Worm (Caenorhabditis elegans) whole organism, late embryonic: Measurements from ENCODE around the gene pptr-1.

ENCODE experiments used
- Y22D7AL.16 ChIP-seq: sonication (generic microtip); optimal IDR thresholded peaks from 2 replicates; lab custom pipeline; 2016; ENCODE audit warnings: missing genetic modification characterization, missing compliant biosample characterization
- elt-2 ChIP-seq: sonication (generic microtip); optimal IDR thresholded peaks from 2 replicates; lab custom pipeline; 2016; ENCODE audit warnings: missing genetic modification reagents, missing genetic modification characterization, missing compliant biosample characterization
- hlh-13 ChIP-seq: fragments of 200-800 bp; sonication (Bioruptor generic); optimal IDR thresholded peaks from 2 replicates; lab custom pipeline; 2018; ENCODE audit warnings: mild to moderate bottlenecking, missing genetic modification characterization, missing compliant biosample characterization

DNA sequence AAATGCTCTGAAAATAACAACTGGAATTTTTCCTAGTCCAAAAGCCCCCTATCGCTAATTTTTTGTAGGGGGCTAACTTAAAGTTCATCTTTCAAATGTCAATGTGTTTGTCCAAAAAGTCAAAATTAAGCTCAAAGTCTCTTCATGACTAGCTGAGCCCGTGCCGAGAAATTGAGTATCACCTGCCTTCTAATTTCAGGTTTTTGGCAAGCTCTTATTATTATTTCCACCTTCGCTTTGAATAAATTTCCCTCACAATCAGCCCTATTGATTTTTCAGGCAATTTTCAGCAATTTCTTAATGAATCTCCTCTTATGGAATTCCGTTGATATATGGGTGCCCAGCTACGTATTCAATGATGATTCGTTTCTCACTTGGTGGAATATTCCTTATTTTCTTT lies 42.1 kb downstream of the pptr-1 start, which contains the start of gene sre-36:
- TF ChIP-seq Y22D7AL.16 (tag; lab: Kevin White, UChicago) (no peak), elt-2 (tag; lab: Kevin White, UChicago) (no peak), hlh-13 (GFP tag; lab: Kevin White, UChicago) (no peak)
